Worm (Caenorhabditis elegans) whole organism, young adult: ENCODE measurements around the gene txt-9.
A peak's percentile ranks its signal among the peaks of the same experiment; 100 is the strongest.

Experiments
- B0019.2 ChIP-seq: fragments of 200-800 bp; sonication (Bioruptor generic); conservative IDR thresholded peaks from 2 replicates; pipeline ENCODE4 v1.3.6; 2022; ENCODE audit warnings: missing genetic modification reagents, missing genetic modification characterization, missing compliant biosample characterization
- B0261.1 ChIP-seq: sonication (generic microtip); optimal IDR thresholded peaks from 2 replicates; lab custom pipeline; 2016; ENCODE audit warnings: mild to moderate bottlenecking, missing genetic modification characterization, moderate library complexity, missing compliant biosample characterization
- B0336.3 ChIP-seq: fragments of 200-800 bp; sonication (Bioruptor generic); IDR thresholded peaks from 2 replicates; pipeline ENCODE4 v1.3.6; 2022; ENCODE audit warnings: missing genetic modification characterization, missing compliant biosample characterization
- C17E4.6 ChIP-seq: fragments of 200-800 bp; sonication (Bioruptor generic); IDR thresholded peaks from 2 replicates; pipeline ENCODE4 v1.3.6; 2022; ENCODE audit warnings: missing genetic modification reagents, missing genetic modification characterization, missing compliant biosample characterization
- F23B12.7 ChIP-seq: sonication (generic microtip); optimal IDR thresholded peaks from 2 replicates; lab custom pipeline; 2017; ENCODE audit warnings: missing genetic modification characterization, mild to moderate bottlenecking, missing compliant biosample characterization, antibody characterized with exemption, moderate library complexity; ENCODE audit not compliant: insufficient read depth
- Y79H2A.3 ChIP-seq: fragments of 200-800 bp; sonication (Bioruptor generic); conservative IDR thresholded peaks from 2 replicates; pipeline ENCODE4 v1.3.6; 2022; ENCODE audit warnings: missing genetic modification reagents, missing genetic modification characterization, missing compliant biosample characterization
- ZK185.1 ChIP-seq: sonication (generic microtip); optimal IDR thresholded peaks from 2 replicates; lab custom pipeline; 2016; ENCODE audit warnings: mild to moderate bottlenecking, missing genetic modification characterization, missing compliant biosample characterization; ENCODE audit not compliant: poor library complexity, severe bottlenecking
- ama-1 ChIP-seq, 3 experiments: fragments of 150-350 bp in 1 of 3; sonication (generic microtip) in 2 of 3; optimal IDR thresholded peaks; 2 replicates each; lab custom pipeline; 2014 to 2018; ENCODE audit warnings: missing biosample characterization in 2 of 3, missing genetic modification characterization in 2 of 3, missing genetic modification reagents in 2 of 3
- athp-1 ChIP-seq: sonication (generic microtip); optimal IDR thresholded peaks from 2 replicates; lab custom pipeline; 2017; ENCODE audit warnings: mild to moderate bottlenecking, missing genetic modification characterization, missing compliant biosample characterization
- attf-3 ChIP-seq: fragments of 200-800 bp; sonication (Bioruptor generic); conservative IDR thresholded peaks from 2 replicates; pipeline ENCODE4 v1.3.6; 2022; ENCODE audit warnings: missing genetic modification reagents, missing genetic modification characterization, missing compliant biosample characterization
- attf-5 ChIP-seq: fragments of 200-800 bp; sonication (Bioruptor generic); optimal IDR thresholded peaks from 2 replicates; lab custom pipeline; 2018; ENCODE audit warnings: mild to moderate bottlenecking, missing genetic modification characterization, missing compliant biosample characterization
- bed-2 ChIP-seq: fragments of 200-800 bp; sonication (Bioruptor generic); IDR thresholded peaks from 2 replicates; pipeline ENCODE4 v1.3.6; 2022; ENCODE audit warnings: missing genetic modification reagents, missing genetic modification characterization, missing compliant biosample characterization
- ccch-3 ChIP-seq: fragments of 200-800 bp; sonication (Bioruptor generic); optimal IDR thresholded peaks from 2 replicates; lab custom pipeline; 2018; ENCODE audit warnings: mild to moderate bottlenecking, missing genetic modification characterization, missing compliant biosample characterization
- cebp-2 ChIP-seq: fragments of 200-800 bp; sonication (Bioruptor generic); IDR thresholded peaks from 2 replicates; pipeline ENCODE4 v1.3.6; 2022; ENCODE audit warnings: missing genetic modification characterization, missing compliant biosample characterization
- ceh-91 ChIP-seq: fragments of 200-800 bp; sonication (Bioruptor generic); IDR thresholded peaks from 2 replicates; pipeline ENCODE4 v1.3.6; 2022; ENCODE audit warnings: missing genetic modification reagents, missing genetic modification characterization, missing compliant biosample characterization
- die-1 ChIP-seq: sonication (generic microtip); optimal IDR thresholded peaks from 2 replicates; lab custom pipeline; 2016; ENCODE audit warnings: missing genotype, mild to moderate bottlenecking, missing genetic modification characterization, missing compliant biosample characterization
- efl-1 ChIP-seq: fragments of 150-350 bp; optimal IDR thresholded peaks from 2 replicates; lab custom pipeline; 2014; ENCODE audit warnings: missing biosample characterization, missing genetic modification reagents, missing genetic modification characterization
- ets-4 ChIP-seq: fragments of 200-800 bp; sonication (Bioruptor generic); optimal IDR thresholded peaks from 2 replicates; lab custom pipeline; 2018; ENCODE audit warnings: mild to moderate bottlenecking, missing genetic modification characterization, missing compliant biosample characterization
- hlh-12 ChIP-seq: sonication (generic microtip); optimal IDR thresholded peaks from 2 replicates; lab custom pipeline; 2016; ENCODE audit warnings: missing genetic modification characterization, missing compliant biosample characterization
- hrde-1 ChIP-seq: sonication (generic microtip); optimal IDR thresholded peaks from 2 replicates; lab custom pipeline; 2016; ENCODE audit warnings: missing genetic modification characterization, mild to moderate bottlenecking, missing compliant biosample characterization, moderate library complexity, missing genotype, missing genetic modification reagents, borderline replicate concordance
- hsf-1 ChIP-seq: fragments of 200-800 bp; sonication (Bioruptor generic); IDR thresholded peaks from 2 replicates; pipeline ENCODE4 v1.3.6; 2022; ENCODE audit warnings: missing genetic modification reagents, missing genetic modification characterization, missing compliant biosample characterization
- lag-1 ChIP-seq: fragments of 200-800 bp; sonication (Bioruptor generic); IDR thresholded peaks from 2 replicates; pipeline ENCODE4 v1.3.6; 2022; ENCODE audit warnings: missing genetic modification reagents, missing genetic modification characterization, missing compliant biosample characterization
- lsl-1 ChIP-seq: fragments of 200-800 bp; sonication (Bioruptor generic); optimal IDR thresholded peaks from 2 replicates; lab custom pipeline; 2018; ENCODE audit warnings: mild to moderate bottlenecking, missing genetic modification characterization, moderate library complexity, missing compliant biosample characterization
- madf-6 ChIP-seq: fragments of 200-800 bp; sonication (Bioruptor generic); IDR thresholded peaks from 2 replicates; pipeline ENCODE4 v1.3.6; 2022; ENCODE audit warnings: missing genetic modification reagents, missing genetic modification characterization, missing compliant biosample characterization
- nfyb-1 ChIP-seq: fragments of 200-800 bp; sonication (Bioruptor generic); IDR thresholded peaks from 2 replicates; pipeline ENCODE4 v1.3.6; 2022; ENCODE audit warnings: missing genetic modification reagents, missing genetic modification characterization, missing compliant biosample characterization
- pbrm-1 ChIP-seq: fragments of 200-800 bp; sonication (Bioruptor generic); IDR thresholded peaks from 2 replicates; pipeline ENCODE4 v1.3.6; 2022; ENCODE audit warnings: missing genetic modification reagents, missing genetic modification characterization, missing compliant biosample characterization
- pha-4 ChIP-seq: fragments of 150-350 bp; sonication (generic microtip); optimal IDR thresholded peaks from 2 replicates; lab custom pipeline; 2014; ENCODE audit warnings: missing biosample characterization, missing genetic modification reagents, missing genetic modification characterization
- snpc-1.3 ChIP-seq: sonication (generic microtip); optimal IDR thresholded peaks from 2 replicates; lab custom pipeline; 2017; ENCODE audit warnings: missing genetic modification characterization, mild to moderate bottlenecking, missing compliant biosample characterization, antibody characterized with exemption, moderate library complexity, missing genotype, missing genetic modification reagents; ENCODE audit not compliant: insufficient read depth
- somi-1 ChIP-seq: fragments of 200-800 bp; sonication (Bioruptor generic); optimal IDR thresholded peaks from 2 replicates; lab custom pipeline; 2018; ENCODE audit warnings: mild to moderate bottlenecking, missing genetic modification characterization, missing compliant biosample characterization
- tbx-9 ChIP-seq: sonication (generic microtip); optimal IDR thresholded peaks from 2 replicates; lab custom pipeline; 2016; ENCODE audit warnings: borderline replicate concordance, missing genetic modification characterization, inconsistent platforms, missing compliant biosample characterization
- unc-62 ChIP-seq: fragments of 150-350 bp; optimal IDR thresholded peaks from 2 replicates; lab custom pipeline; 2014; ENCODE audit warnings: missing biosample characterization, missing genetic modification reagents, missing genetic modification characterization
- zim-3 ChIP-seq: sonication (generic microtip); optimal IDR thresholded peaks from 2 replicates; lab custom pipeline; 2017; ENCODE audit warnings: mild to moderate bottlenecking, missing genetic modification characterization, moderate library complexity, missing compliant biosample characterization
- ztf-26 ChIP-seq: sonication (generic microtip); optimal IDR thresholded peaks from 2 replicates; lab custom pipeline; 2017; ENCODE audit warnings: missing genetic modification characterization, missing compliant biosample characterization

Gene txt-9

DNA sequence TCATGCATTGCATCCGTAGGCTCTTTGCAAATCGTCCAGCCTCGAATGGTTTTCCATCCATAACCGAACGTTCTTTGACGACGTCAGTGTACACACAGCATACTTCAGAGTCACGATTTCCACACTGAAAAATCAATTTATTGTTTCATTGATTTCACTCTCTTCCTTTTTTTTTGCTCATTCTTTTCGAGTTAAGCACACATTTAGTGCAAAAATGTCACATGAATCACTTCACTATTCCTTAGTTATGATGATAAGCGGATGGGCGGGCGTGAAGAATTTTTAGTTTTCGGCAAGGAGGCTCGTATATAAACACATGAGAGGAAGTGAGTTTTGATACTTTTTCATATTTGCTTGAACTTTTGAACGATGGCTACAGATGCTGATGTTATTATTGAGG lies at the start of gene txt-9:
Gene txt-9 (plus strand): TSS at position 336 of the 400 bp plus-strand sequence.
- TF ChIP-seq tbx-9 (tag; lab: Kevin White, UChicago) (no peak), snpc-1.3 (no peak), ets-4 (no peak), B0019.2 (GFP tag; lab: Robert Waterston, UW) (no peak)

DNA sequence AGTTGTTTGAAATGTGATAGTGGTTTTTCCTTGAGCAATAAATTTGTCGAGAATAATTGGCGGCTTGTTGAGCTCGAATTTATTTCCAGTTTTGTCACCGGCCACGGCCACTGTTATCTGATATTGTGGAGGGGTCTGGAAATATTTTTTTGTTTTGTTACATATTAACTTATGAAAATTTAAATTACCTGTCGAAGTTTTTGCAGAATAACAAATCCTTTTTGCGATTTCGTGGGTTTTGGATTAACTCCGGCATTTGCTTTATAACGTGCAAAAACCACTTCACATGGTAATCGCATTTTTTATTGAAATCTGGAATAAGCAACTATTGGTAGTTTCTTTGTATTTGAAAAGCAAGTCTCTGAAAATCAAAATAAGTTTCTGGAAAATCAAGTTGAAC lies 49.5 kb upstream of the txt-9 start, which contains the start of gene lrr-1:
Gene lrr-1 (minus strand): TSS at position 312 of the 400 bp plus-strand sequence.
- TF ChIP-seq Y79H2A.3 (GFP tag; lab: Robert Waterston, UW) = no peak
- TF ChIP-seq madf-6 (GFP tag; lab: Robert Waterston, UW) = peak; percentile 43; the same call in 1 of the 2 replicates
- TF ChIP-seq, all 124 proteins: peak for 1

DNA sequence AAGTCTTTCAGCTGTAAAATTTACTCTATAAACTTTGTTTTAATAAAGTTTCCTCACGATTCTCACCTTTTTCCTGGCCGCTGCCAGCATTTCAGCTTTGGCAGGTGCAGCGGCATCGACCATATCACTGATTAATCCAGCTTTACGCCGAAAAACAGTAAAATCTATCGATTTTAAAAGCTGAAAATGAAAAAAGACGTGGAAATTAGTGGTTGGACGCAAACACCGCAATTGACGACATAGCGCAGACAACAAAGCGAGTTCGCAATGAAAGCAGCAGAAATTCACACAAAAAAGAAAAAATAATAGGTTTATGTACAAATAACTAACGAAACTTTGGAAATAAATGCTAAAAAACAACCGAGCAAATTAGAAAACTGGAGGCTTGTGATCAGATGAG lies 45.7 kb upstream of the txt-9 start, which contains the start of gene golg-2:
Gene golg-2 (minus strand): TSS at position 180 of the 400 bp plus-strand sequence.
- TF ChIP-seq B0261.1 (tag; lab: Kevin White, UChicago) = no peak
- peak; percentile 18 for TF ChIP-seq F23B12.7 (tag; lab: Kevin White, UChicago)

DNA sequence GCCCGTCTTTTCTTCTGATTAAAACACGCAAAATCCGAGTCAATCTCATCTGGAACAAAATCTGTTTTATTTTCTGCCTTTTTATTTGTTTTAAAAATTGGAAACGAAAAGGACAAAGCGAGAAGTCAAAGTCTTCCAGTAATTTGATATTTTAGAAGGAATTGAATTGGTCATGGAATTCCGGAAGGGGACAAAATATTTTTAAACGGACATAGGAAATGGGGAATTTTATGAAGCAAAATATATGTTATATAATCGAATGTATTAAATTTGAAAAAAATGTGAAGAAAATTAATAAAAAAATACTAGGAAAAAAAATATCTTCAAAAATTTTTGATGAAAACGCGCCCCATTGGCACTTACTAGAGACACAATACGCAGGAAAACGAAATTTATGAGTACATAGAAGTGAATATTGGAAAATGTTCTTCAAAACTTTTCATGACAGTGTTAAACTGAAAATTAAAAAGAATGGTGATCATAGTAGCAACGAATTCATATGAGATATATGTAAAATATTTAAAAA lies 44.9 kb upstream of the txt-9 start, which contains the start of gene F33G12.7:
Gene F33G12.7 (minus strand): TSS at position 51 of the 526 bp plus-strand sequence.
- TF ChIP-seq somi-1 (GFP tag; lab: Kevin White, UChicago) (no peak), attf-5 (no peak), lsl-1 (GFP tag; lab: Kevin White, UChicago) (peak; percentile 16)
- TF ChIP-seq, all 124 proteins: peak for 1

DNA sequence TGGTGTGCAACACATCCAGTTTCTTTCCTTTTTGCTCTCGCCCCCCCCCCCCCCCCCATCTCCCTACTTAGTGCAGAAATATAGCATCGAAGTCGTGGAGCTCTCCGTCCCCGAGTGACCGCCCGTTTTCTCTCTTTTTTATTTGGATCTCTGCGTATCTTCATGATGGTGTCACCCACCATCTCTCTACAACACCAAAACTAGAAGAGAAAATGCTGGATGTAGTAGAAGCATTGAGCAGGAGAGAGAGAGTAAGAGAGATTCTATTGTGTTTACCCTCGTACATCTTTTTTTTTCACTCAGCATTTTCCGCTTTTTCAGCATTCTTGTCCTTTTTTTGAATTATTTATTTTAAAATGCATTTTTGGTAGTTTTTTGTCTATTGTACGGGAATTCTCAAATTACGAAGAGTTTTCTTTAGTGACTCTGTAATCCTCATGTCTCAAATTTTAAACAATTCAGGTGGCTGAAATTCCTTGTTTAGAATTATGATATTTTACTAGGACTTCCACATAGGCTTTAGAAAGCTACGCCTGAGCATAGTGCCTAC lies 43.1 kb upstream of the txt-9 start:
- TF ChIP-seq pha-4 (tag; lab: Kevin White, UChicago) (no peak), pbrm-1 (GFP tag; lab: Robert Waterston, UW) (no peak), efl-1 (GFP tag; lab: Kevin White, UChicago) (no peak), ceh-91 (GFP tag; lab: Robert Waterston, UW) (no peak), C17E4.6 (GFP tag; lab: Robert Waterston, UW) (no peak), unc-62 (GFP tag; lab: Kevin White, UChicago) (no peak), hsf-1 (GFP tag; lab: Robert Waterston, UW) (no peak)

DNA sequence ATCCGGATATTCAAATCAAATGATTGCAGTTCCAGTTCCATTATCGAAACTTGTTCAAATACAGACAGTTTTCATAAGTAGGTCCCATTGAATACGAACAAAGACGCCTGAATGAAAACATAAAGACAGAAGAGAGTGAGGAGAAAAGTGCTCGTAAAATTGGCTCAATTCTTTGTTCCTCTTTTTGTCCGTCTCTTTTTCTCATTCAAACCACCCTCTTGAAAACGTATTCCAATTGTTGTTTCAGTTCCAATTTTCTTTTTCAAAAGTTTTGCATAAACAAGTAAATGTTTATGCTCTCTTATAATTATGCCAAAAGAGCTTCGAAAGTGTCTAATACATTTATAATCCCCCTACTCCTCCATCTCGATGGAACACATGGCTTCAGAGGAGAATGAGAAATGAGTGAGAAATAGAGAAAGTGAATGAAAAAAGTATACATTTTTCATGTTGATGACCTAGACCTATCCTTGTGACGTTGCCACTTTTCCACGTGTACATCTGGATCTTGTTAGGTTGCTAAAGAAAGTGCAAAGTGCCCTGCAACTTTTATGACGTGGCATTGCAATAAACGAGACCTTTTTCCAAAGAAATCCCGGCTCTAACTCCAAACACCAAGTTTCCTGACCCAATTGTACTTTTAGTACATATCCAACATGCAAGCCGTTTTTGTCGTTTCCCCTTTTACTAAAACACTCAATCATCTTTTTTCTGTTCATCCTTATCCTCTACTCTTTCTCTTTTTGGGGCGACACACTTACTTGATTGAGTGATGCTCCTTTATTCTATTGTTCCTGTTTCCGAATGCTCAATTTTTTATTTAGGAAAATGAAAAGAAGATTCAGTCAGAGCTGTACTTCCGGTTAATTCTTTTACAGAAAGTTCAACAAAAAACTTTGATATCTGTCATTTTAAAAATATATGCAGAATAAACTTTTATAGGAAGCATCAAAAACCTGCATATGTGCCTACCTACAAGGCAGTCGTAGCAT lies 39.1 kb upstream of the txt-9 start:
- TF ChIP-seq athp-1 (tag; lab: Kevin White, UChicago) = no peak
- TF ChIP-seq attf-3 = no peak
- TF ChIP-seq lag-1 (GFP tag; lab: Robert Waterston, UW) = no peak
- no peak for TF ChIP-seq B0336.3 (GFP tag; lab: Robert Waterston, UW)
- TF ChIP-seq ama-1 (optimal IDR thresholded peaks at IDR 0.05; lab: Kevin White, UChicago) = no peak
- TF ChIP-seq ama-1 (GFP tag; optimal IDR thresholded peaks at IDR 0.05; lab: Kevin White, UChicago) = no peak
- no peak for TF ChIP-seq nfyb-1 (GFP tag; lab: Robert Waterston, UW)
- TF ChIP-seq hlh-12 (tag; lab: Kevin White, UChicago) = no peak
- TF ChIP-seq die-1 = no peak
- no peak for TF ChIP-seq cebp-2 (GFP tag; lab: Robert Waterston, UW)
- no peak for TF ChIP-seq ccch-3 (GFP tag; lab: Kevin White, UChicago)
- no peak for TF ChIP-seq efl-1 (GFP tag; lab: Kevin White, UChicago)
- no peak for TF ChIP-seq hrde-1 (tag; lab: Kevin White, UChicago)
- no peak for TF ChIP-seq B0261.1 (tag; lab: Kevin White, UChicago)
- TF ChIP-seq lsl-1 (GFP tag; lab: Kevin White, UChicago) = no peak
- no peak for TF ChIP-seq zim-3 (tag; lab: Kevin White, UChicago)
- TF ChIP-seq ZK185.1 = no peak
- TF ChIP-seq bed-2 (GFP tag; lab: Robert Waterston, UW) = no peak
- no peak for TF ChIP-seq ztf-26 (tag; lab: Kevin White, UChicago)
- TF ChIP-seq C17E4.6 (GFP tag; lab: Robert Waterston, UW) = no peak
